Worm (Caenorhabditis elegans): ENCODE measurements around the gene psmd-9.
"Not testable (repeated sequence)": the region's sequence is repeated elsewhere in the genome, so short reads cannot be mapped to it uniquely, and the experiment has no call there.

psmd-9 gene

ce11 chrII:6893589-6894245 is 8.2 kb upstream of the psmd-9 start, which contains the start of gene adal-1:
Gene adal-1, minus strand, starts transcription at chrII:6893639.
- TF ChIP-seq jun-1 (tag; optimal IDR thresholded peaks at IDR 0.05), result no peak
- no peak for TF ChIP-seq ceh-28 (tag; optimal IDR thresholded peaks at IDR 0.05)
- no peak for TF ChIP-seq nhr-25 (tag; optimal IDR thresholded peaks at IDR 0.05)
- no peak for TF ChIP-seq unc-62 (GFP tag; optimal IDR thresholded peaks at IDR 0.05)
- TF ChIP-seq fkh-2 (tag; optimal IDR thresholded peaks at IDR 0.05), result no peak
- TF ChIP-seq sea-2 (GFP tag; optimal IDR thresholded peaks at IDR 0.05), result no peak
- no peak for TF ChIP-seq nhr-77 (tag; optimal IDR thresholded peaks at IDR 0.05)
- no peak for TF ChIP-seq R02D3.7 (tag; optimal IDR thresholded peaks at IDR 0.05)
- no peak for TF ChIP-seq ceh-9 (tag; optimal IDR thresholded peaks at IDR 0.05)
- no peak for TF ChIP-seq nhr-28 (tag; optimal IDR thresholded peaks at IDR 0.05)
- TF ChIP-seq pqm-1 (tag; optimal IDR thresholded peaks at IDR 0.05), result no peak
- TF ChIP-seq ZK546.5 (tag; optimal IDR thresholded peaks at IDR 0.05), result no peak
- no peak for TF ChIP-seq nhr-237 (tag; optimal IDR thresholded peaks at IDR 0.05)
- no peak for TF ChIP-seq egl-27 (tag; optimal IDR thresholded peaks at IDR 0.05)
- TF ChIP-seq nhr-43 (tag; optimal IDR thresholded peaks at IDR 0.05; ENCODE audit: poor library complexity, severe bottlenecking), result no peak
- TF ChIP-seq lin-39 (tag; optimal IDR thresholded peaks at IDR 0.05), result no peak
- TF ChIP-seq daf-12 (tag; optimal IDR thresholded peaks at IDR 0.05), result no peak

- no peak for TF ChIP-seq nhr-77 (tag; optimal IDR thresholded peaks at IDR 0.05)
- no peak for TF ChIP-seq nhr-67 (tag; optimal IDR thresholded peaks at IDR 0.05)
- TF ChIP-seq elt-2 (tag; optimal IDR thresholded peaks at IDR 0.05), result peak; percentile 34
- peak; percentile 29 for TF ChIP-seq pqm-1 (tag; optimal IDR thresholded peaks at IDR 0.05)
- no peak for TF ChIP-seq ceh-28 (tag; optimal IDR thresholded peaks at IDR 0.05)
These were observed 4.4 kb upstream of the psmd-9 start, which contains the start of gene C44B7.11 for ce11 chrII:6897507-6897906. Gene C44B7.11, minus strand, starts transcription at chrII:6897540.

ce11 chrII:6898017-6898779 is 3.7 kb upstream of the psmd-9 start, which contains the start of gene hrpl-1:
Gene hrpl-1, plus strand, starts transcription at chrII:6898729.
- TF ChIP-seq nfya-1 (tag; optimal IDR thresholded peaks at IDR 0.05; ENCODE audit: insufficient read depth), result peak; percentile 24
- no peak for TF ChIP-seq elt-3 (tag; optimal IDR thresholded peaks at IDR 0.05)
- TF ChIP-seq nhr-23 (tag; optimal IDR thresholded peaks at IDR 0.05), result no peak
- peak; percentile 35 for TF ChIP-seq nhr-43 (tag; optimal IDR thresholded peaks at IDR 0.05; ENCODE audit: poor library complexity, severe bottlenecking)
- no peak for TF ChIP-seq ceh-28 (tag; optimal IDR thresholded peaks at IDR 0.05)

ce11 chrII:6900708-6901107 is 1.2 kb upstream of the psmd-9 start:
- no peak for TF ChIP-seq lin-39 (tag; optimal IDR thresholded peaks at IDR 0.05)

- not testable (repeated sequence) for TF ChIP-seq nhr-76 (tag; optimal IDR thresholded peaks at IDR 0.05); elt-3 (tag; optimal IDR thresholded peaks at IDR 0.05); unc-62 (GFP tag; optimal IDR thresholded peaks at IDR 0.05)
These were observed 5.8 kb downstream of the psmd-9 start, which contains the start of gene B0252.3 for ce11 chrII:6907657-6908056. Gene B0252.3, minus strand, starts transcription at chrII:6907757.

ce11 chrII:6908689-6909088 is 6.8 kb downstream of the psmd-9 start:
- TF ChIP-seq lin-15B (tag; optimal IDR thresholded peaks at IDR 0.05), result no peak
- TF ChIP-seq lin-39 (tag; optimal IDR thresholded peaks at IDR 0.05), result no peak
- no peak for TF ChIP-seq nhr-77 (tag; optimal IDR thresholded peaks at IDR 0.05)
- TF ChIP-seq nhr-28 (tag; optimal IDR thresholded peaks at IDR 0.05), result no peak
- TF ChIP-seq unc-62 (GFP tag; optimal IDR thresholded peaks at IDR 0.05), result no peak
- TF ChIP-seq ceh-28 (tag; optimal IDR thresholded peaks at IDR 0.05), result no peak
- TF ChIP-seq tbx-2 (tag; optimal IDR thresholded peaks at IDR 0.05), result no peak
- no peak for TF ChIP-seq nhr-76 (tag; optimal IDR thresholded peaks at IDR 0.05)
- TF ChIP-seq elt-3 (tag; optimal IDR thresholded peaks at IDR 0.05), result no peak
- no peak for TF ChIP-seq nhr-11 (tag; optimal IDR thresholded peaks at IDR 0.05)
- no peak for TF ChIP-seq nhr-67 (tag; optimal IDR thresholded peaks at IDR 0.05)
- TF ChIP-seq elt-1 (tag; optimal IDR thresholded peaks at IDR 0.05), result no peak
- no peak for TF ChIP-seq egl-27 (tag; optimal IDR thresholded peaks at IDR 0.05)
- TF ChIP-seq snpc-4 (tag; optimal IDR thresholded peaks at IDR 0.05), result no peak
- no peak for TF ChIP-seq pqm-1 (tag; optimal IDR thresholded peaks at IDR 0.05)

Measured in whole organism, L3 larva.